Worm (Caenorhabditis elegans) whole organism, young adult: Measurements from ENCODE around the gene F37C12.18.

Experiments used
- B0261.1 ChIP-seq: sonication (generic microtip); optimal IDR thresholded peaks from 2 replicates; lab custom pipeline; 2016; ENCODE audit warnings: mild to moderate bottlenecking, missing genetic modification characterization, moderate library complexity, missing compliant biosample characterization
- B0336.3 ChIP-seq: fragments of 200-800 bp; sonication (Bioruptor generic); IDR thresholded peaks from 2 replicates; pipeline ENCODE4 v1.3.6; 2022; ENCODE audit warnings: missing genetic modification characterization, missing compliant biosample characterization
- C06A6.2 ChIP-seq: fragments of 200-800 bp; sonication (Bioruptor generic); conservative IDR thresholded peaks from 2 replicates; pipeline ENCODE4 v1.3.6; 2022; ENCODE audit warnings: missing genetic modification characterization, missing compliant biosample characterization
- F23B12.7 ChIP-seq: sonication (generic microtip); optimal IDR thresholded peaks from 2 replicates; lab custom pipeline; 2017; ENCODE audit warnings: missing genetic modification characterization, mild to moderate bottlenecking, missing compliant biosample characterization, antibody characterized with exemption, moderate library complexity; ENCODE audit not compliant: insufficient read depth
- F33H1.4 ChIP-seq: fragments of 200-800 bp; sonication (Bioruptor generic); IDR thresholded peaks from 2 replicates; pipeline ENCODE4 v1.3.6; 2022; ENCODE audit warnings: missing genetic modification reagents, missing genetic modification characterization, missing compliant biosample characterization
- F49E8.2 ChIP-seq: sonication (generic microtip); optimal IDR thresholded peaks from 3 replicates; lab custom pipeline; 2017; ENCODE audit warnings: missing genetic modification characterization, mild to moderate bottlenecking, missing compliant biosample characterization, antibody characterized with exemption, moderate library complexity; ENCODE audit not compliant: insufficient read depth
- K11D2.4 ChIP-seq: fragments of 200-800 bp; sonication (Bioruptor generic); IDR thresholded peaks from 2 replicates; pipeline ENCODE4 v1.3.6; 2022; ENCODE audit warnings: missing genetic modification reagents, missing genetic modification characterization, missing compliant biosample characterization
- Y95B8A.8 ChIP-seq: fragments of 200-800 bp; sonication (Bioruptor generic); IDR thresholded peaks from 2 replicates; pipeline ENCODE4 v1.3.6; 2022; ENCODE audit warnings: missing genetic modification reagents, missing genetic modification characterization, missing compliant biosample characterization
- ZK185.1 ChIP-seq: sonication (generic microtip); optimal IDR thresholded peaks from 2 replicates; lab custom pipeline; 2016; ENCODE audit warnings: mild to moderate bottlenecking, missing genetic modification characterization, missing compliant biosample characterization; ENCODE audit not compliant: poor library complexity, severe bottlenecking
- ama-1 ChIP-seq, 3 experiments: fragments of 150-350 bp in 1 of 3; sonication (generic microtip) in 2 of 3; optimal IDR thresholded peaks; 2 replicates each; lab custom pipeline; 2014 to 2018; ENCODE audit warnings: missing biosample characterization in 2 of 3, missing genetic modification characterization in 2 of 3, missing genetic modification reagents in 2 of 3
- aptf-2 ChIP-seq: fragments of 200-800 bp; sonication (Bioruptor generic); conservative IDR thresholded peaks from 2 replicates; pipeline ENCODE4 v1.3.6; 2022; ENCODE audit warnings: missing genetic modification reagents, missing genetic modification characterization, missing compliant biosample characterization
- atf-7 ChIP-seq: sonication (generic microtip); optimal IDR thresholded peaks from 2 replicates; lab custom pipeline; 2017; ENCODE audit warnings: mild to moderate bottlenecking, missing genetic modification characterization, missing compliant biosample characterization
- attf-5 ChIP-seq: fragments of 200-800 bp; sonication (Bioruptor generic); optimal IDR thresholded peaks from 2 replicates; lab custom pipeline; 2018; ENCODE audit warnings: mild to moderate bottlenecking, missing genetic modification characterization, missing compliant biosample characterization
- ccch-3 ChIP-seq: fragments of 200-800 bp; sonication (Bioruptor generic); optimal IDR thresholded peaks from 2 replicates; lab custom pipeline; 2018; ENCODE audit warnings: mild to moderate bottlenecking, missing genetic modification characterization, missing compliant biosample characterization
- ceh-91 ChIP-seq: fragments of 200-800 bp; sonication (Bioruptor generic); IDR thresholded peaks from 2 replicates; pipeline ENCODE4 v1.3.6; 2022; ENCODE audit warnings: missing genetic modification reagents, missing genetic modification characterization, missing compliant biosample characterization
- dpff-1 ChIP-seq: sonication (generic microtip); optimal IDR thresholded peaks from 2 replicates; lab custom pipeline; 2017; ENCODE audit warnings: mild to moderate bottlenecking, missing genetic modification characterization, missing compliant biosample characterization
- dpl-1 ChIP-seq: fragments of 150-350 bp; optimal IDR thresholded peaks from 2 replicates; lab custom pipeline; 2014; ENCODE audit warnings: missing biosample characterization, missing genetic modification reagents, missing genetic modification characterization
- lin-40 ChIP-seq: sonication (generic microtip); optimal IDR thresholded peaks from 2 replicates; lab custom pipeline; 2016; ENCODE audit warnings: missing genetic modification characterization, mild to moderate bottlenecking, missing compliant biosample characterization, missing genotype, missing genetic modification reagents
- lir-1 ChIP-seq: fragments of 200-800 bp; sonication (Bioruptor generic); conservative IDR thresholded peaks from 2 replicates; pipeline ENCODE4 v1.3.6; 2022; ENCODE audit warnings: missing genetic modification reagents, missing genetic modification characterization, missing compliant biosample characterization
- madf-3 ChIP-seq: fragments of 200-800 bp; sonication (Bioruptor generic); IDR thresholded peaks from 2 replicates; pipeline ENCODE4 v1.3.6; 2022; ENCODE audit warnings: missing genetic modification reagents, missing genetic modification characterization, missing compliant biosample characterization
- madf-6 ChIP-seq: fragments of 200-800 bp; sonication (Bioruptor generic); IDR thresholded peaks from 2 replicates; pipeline ENCODE4 v1.3.6; 2022; ENCODE audit warnings: missing genetic modification reagents, missing genetic modification characterization, missing compliant biosample characterization
- mcd-1 ChIP-seq: fragments of 200-800 bp; sonication (Bioruptor generic); IDR thresholded peaks from 2 replicates; pipeline ENCODE4 v1.3.6; 2022; ENCODE audit warnings: missing genetic modification reagents, missing genetic modification characterization, missing compliant biosample characterization
- nhr-80 ChIP-seq: sonication (generic microtip); optimal IDR thresholded peaks from 2 replicates; lab custom pipeline; 2016; ENCODE audit warnings: missing genetic modification characterization, missing compliant biosample characterization
- nhr-90 ChIP-seq: sonication (generic microtip); optimal IDR thresholded peaks from 2 replicates; lab custom pipeline; 2016; ENCODE audit warnings: missing genotype, mild to moderate bottlenecking, missing genetic modification characterization, missing compliant biosample characterization
- pbrm-1 ChIP-seq: fragments of 200-800 bp; sonication (Bioruptor generic); IDR thresholded peaks from 2 replicates; pipeline ENCODE4 v1.3.6; 2022; ENCODE audit warnings: missing genetic modification reagents, missing genetic modification characterization, missing compliant biosample characterization
- rcor-1 ChIP-seq: fragments of 200-800 bp; sonication (Bioruptor generic); IDR thresholded peaks from 2 replicates; pipeline ENCODE4 v1.3.6; 2022; ENCODE audit warnings: missing genetic modification reagents, missing genetic modification characterization, missing compliant biosample characterization
- snpc-1.1 ChIP-seq: sonication (generic microtip); optimal IDR thresholded peaks from 2 replicates; lab custom pipeline; 2017; ENCODE audit warnings: missing genetic modification characterization, mild to moderate bottlenecking, missing compliant biosample characterization, antibody characterized with exemption, moderate library complexity, missing genotype, missing genetic modification reagents; ENCODE audit not compliant: insufficient read depth
- snpc-3.4 ChIP-seq: sonication (generic microtip); optimal IDR thresholded peaks from 2 replicates; lab custom pipeline; 2017; ENCODE audit warnings: missing genetic modification characterization, mild to moderate bottlenecking, missing compliant biosample characterization, antibody characterized with exemption, moderate library complexity, missing genotype, missing genetic modification reagents
- somi-1 ChIP-seq: fragments of 200-800 bp; sonication (Bioruptor generic); optimal IDR thresholded peaks from 2 replicates; lab custom pipeline; 2018; ENCODE audit warnings: mild to moderate bottlenecking, missing genetic modification characterization, missing compliant biosample characterization
- tbp1 ChIP-seq: fragments of 200-800 bp; sonication (Bioruptor generic); optimal IDR thresholded peaks from 2 replicates; lab custom pipeline; 2018; ENCODE audit warnings: mild to moderate bottlenecking, missing genetic modification characterization, missing compliant biosample characterization
- tlf-1 ChIP-seq: fragments of 200-800 bp; sonication (Bioruptor generic); optimal IDR thresholded peaks from 2 replicates; lab custom pipeline; 2018; ENCODE audit warnings: mild to moderate bottlenecking, missing genetic modification characterization, missing compliant biosample characterization
- ztf-25 ChIP-seq: fragments of 200-800 bp; sonication (Bioruptor generic); IDR thresholded peaks from 2 replicates; pipeline ENCODE4 v1.3.6; 2022; ENCODE audit warnings: missing genetic modification reagents, missing genetic modification characterization, missing compliant biosample characterization

Gene F37C12.18

DNA sequence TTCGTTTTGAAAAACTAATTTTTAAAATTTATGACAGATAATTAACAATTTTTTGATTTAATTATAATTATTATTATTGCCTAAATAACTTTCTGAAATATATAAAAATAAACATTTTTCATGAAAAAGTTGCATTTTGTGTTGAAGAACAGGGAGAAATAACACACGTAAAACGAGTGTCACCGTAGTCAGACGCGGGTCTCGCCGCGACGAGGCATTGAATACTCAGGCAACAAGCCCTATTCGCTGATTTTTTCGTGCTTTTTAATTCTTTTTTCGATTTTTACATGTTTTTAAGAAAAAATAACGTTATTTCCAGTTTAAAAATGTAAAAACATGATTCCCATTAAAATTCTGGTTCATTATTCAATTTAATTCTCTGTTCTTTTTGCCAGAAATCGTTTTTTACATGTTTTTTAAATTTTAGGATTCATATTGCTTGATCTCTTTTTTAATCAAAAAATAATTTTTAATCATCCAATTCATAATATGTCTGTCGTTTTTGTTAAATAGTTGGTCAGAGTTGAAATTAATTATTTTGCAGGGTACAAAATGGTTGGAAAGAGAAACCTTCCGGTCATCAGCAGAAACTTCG, 12.8 kb upstream of the F37C12.18 start, which contains the start of gene rpl-6 (continued):
- TF ChIP-seq B0336.3 (GFP tag; lab: Robert Waterston, UW) (no peak), F23B12.7 (peak; percentile 79), ceh-91 (peak; percentile 82), lir-1 (GFP tag; lab: Robert Waterston, UW) (peak; percentile 28; the same call in 1 of the 2 replicates), B0261.1 (no peak), snpc-1.1 (peak; percentile 37), nhr-80 (tag; lab: Kevin White, UChicago) (peak; percentile 32), tbp1 (peak; percentile 57), attf-5 (GFP tag; lab: Kevin White, UChicago) (peak; percentile 64), K11D2.4 (GFP tag; lab: Robert Waterston, UW) (peak; percentile 65; the same call in 1 of the 2 replicates), dpl-1 (GFP tag; lab: Kevin White, UChicago) (peak; percentile 35), Y95B8A.8 (GFP tag; lab: Robert Waterston, UW) (0 out of 2 replicates have a peak, but pooled peaks have one; percentile 19), mcd-1 (GFP tag; lab: Robert Waterston, UW) (peak; percentile 81), madf-6 (GFP tag; lab: Robert Waterston, UW) (peak; percentile 83), atf-7 (tag; lab: Kevin White, UChicago) (no peak), pbrm-1 (peak; percentile 72), C06A6.2 (GFP tag; lab: Robert Waterston, UW) (no peak; the same call in 1 of the 2 replicates), ama-1 (optimal IDR thresholded peaks at IDR 0.05; lab: Kevin White, UChicago) (peak; percentile 2), ama-1 (GFP tag; optimal IDR thresholded peaks at IDR 0.05; lab: Kevin White, UChicago) (peak in 1 of 2 experiments; percentile 29), nhr-90 (tag; lab: Kevin White, UChicago) (no peak), ztf-25 (GFP tag; lab: Robert Waterston, UW) (no peak), madf-3 (GFP tag; lab: Robert Waterston, UW) (peak; percentile 84), ZK185.1 (tag; lab: Kevin White, UChicago) (peak; percentile 65), dpff-1 (no peak), ccch-3 (GFP tag; lab: Kevin White, UChicago) (no peak), lin-40 (tag; lab: Kevin White, UChicago) (peak; percentile 68), snpc-3.4 (peak; percentile 85), rcor-1 (GFP tag; lab: Robert Waterston, UW) (peak; percentile 73), tlf-1 (GFP tag; lab: Kevin White, UChicago) (peak; percentile 88), F49E8.2 (peak; percentile 47), F33H1.4 (GFP tag; lab: Robert Waterston, UW) (peak; percentile 98)

DNA sequence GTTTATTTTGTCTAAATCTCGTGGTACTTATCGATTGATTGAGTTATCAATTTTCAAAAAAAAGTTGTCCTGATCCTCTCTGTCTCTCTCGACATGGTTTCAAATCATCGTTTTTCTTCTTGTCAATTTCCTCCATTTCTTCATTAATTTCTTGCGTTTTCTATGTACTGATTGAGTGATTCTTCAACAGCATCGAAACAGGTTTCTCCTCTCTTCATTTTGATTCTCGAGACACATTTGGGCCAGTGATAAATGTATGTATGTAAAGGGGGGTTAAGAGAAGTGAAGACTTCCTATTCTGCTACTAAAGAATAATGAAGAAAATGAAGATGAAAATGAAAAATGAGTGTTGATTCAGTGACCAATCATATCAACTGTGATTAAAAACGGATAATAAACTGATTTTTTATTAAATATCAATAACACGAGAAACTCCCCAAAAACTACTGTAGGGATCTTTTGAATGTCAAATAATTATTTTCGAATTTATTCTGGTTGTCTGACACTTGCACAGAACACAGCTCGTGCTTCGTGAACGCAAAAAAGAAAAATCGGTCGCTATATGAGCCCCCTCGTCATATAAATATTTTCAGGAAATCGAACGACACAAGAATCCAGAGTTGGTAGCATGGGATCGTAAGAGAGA, 8.0 kb upstream of the F37C12.18 start:
- TF ChIP-seq aptf-2 (GFP tag; lab: Robert Waterston, UW) (no peak), lin-40 (tag; lab: Kevin White, UChicago) (peak; percentile 20), somi-1 (GFP tag; lab: Kevin White, UChicago) (peak; percentile 26)
